Fruit fly (Drosophila melanogaster) whole organism, embryonic: ENCODE measurements around the gene L2HGDH.
A peak's percentile ranks its signal among the peaks of the same experiment; 100 is the strongest.

Experiments used
- CG10274 ChIP-seq: fragments of 200-800 bp; sonication (Bioruptor generic); optimal IDR thresholded peaks from 3 replicates; lab custom pipeline; 2017; ENCODE audit warnings: missing biosample characterization, mild to moderate bottlenecking, missing genetic modification characterization
- CG10321 ChIP-seq: fragments of 200-800 bp; sonication (Bioruptor generic); IDR thresholded peaks from 2 replicates; pipeline ENCODE4 v1.3.6; 2022; ENCODE audit warnings: missing biosample characterization, missing genetic modification characterization
- CG10979 ChIP-seq: fragments of 200-800 bp; sonication (Bioruptor generic); optimal IDR thresholded peaks from 2 replicates; lab custom pipeline; 2018; ENCODE audit warnings: missing biosample characterization, mild to moderate bottlenecking, missing genetic modification characterization, moderate library complexity
- CG11504 ChIP-seq: fragments of 200-800 bp; sonication (Bioruptor generic); optimal IDR thresholded peaks from 3 replicates; lab custom pipeline; 2019; ENCODE audit warnings: missing biosample characterization, mild to moderate bottlenecking, missing genetic modification characterization, moderate library complexity
- CG12104 ChIP-seq: fragments of 200-800 bp; sonication (Bioruptor generic); optimal IDR thresholded peaks from 3 replicates; lab custom pipeline; 2016; ENCODE audit warnings: missing biosample characterization, missing genetic modification characterization
- CG12155 ChIP-seq: fragments of 200-800 bp; sonication (Bioruptor generic); optimal IDR thresholded peaks from 3 replicates; lab custom pipeline; 2016; ENCODE audit warnings: missing biosample characterization, missing genetic modification characterization
- CG1233 ChIP-seq: fragments of 200-800 bp; sonication (Bioruptor generic); optimal IDR thresholded peaks from 4 replicates; lab custom pipeline; 2018; ENCODE audit warnings: missing biosample characterization, mild to moderate bottlenecking, missing genetic modification characterization
- CG13424 ChIP-seq: fragments of 200-800 bp; sonication (Bioruptor generic); optimal IDR thresholded peaks from 2 replicates; lab custom pipeline; 2019; ENCODE audit warnings: missing biosample characterization, mild to moderate bottlenecking, missing genetic modification characterization, moderate library complexity
- CG14710 ChIP-seq: fragments of 200-800 bp; sonication (Bioruptor generic); optimal IDR thresholded peaks from 3 replicates; lab custom pipeline; 2019; ENCODE audit warnings: missing biosample characterization, mild to moderate bottlenecking, missing genetic modification characterization, moderate library complexity
- CG15601 ChIP-seq: fragments of 200-800 bp; sonication (Bioruptor generic); optimal IDR thresholded peaks from 3 replicates; lab custom pipeline; 2019; ENCODE audit warnings: missing biosample characterization, mild to moderate bottlenecking, missing genetic modification characterization, moderate library complexity
- CG15696 ChIP-seq: fragments of 200-800 bp; sonication (Bioruptor generic); optimal IDR thresholded peaks from 2 replicates; lab custom pipeline; 2019; ENCODE audit warnings: missing biosample characterization, mild to moderate bottlenecking, missing genetic modification characterization, moderate library complexity
- CG16815 ChIP-seq: fragments of 200-800 bp; sonication (Bioruptor generic); optimal IDR thresholded peaks from 3 replicates; lab custom pipeline; 2017; ENCODE audit warnings: missing biosample characterization, mild to moderate bottlenecking, missing genetic modification characterization
- CG17359 ChIP-seq: fragments of 200-800 bp; sonication (Bioruptor generic); optimal IDR thresholded peaks from 3 replicates; lab custom pipeline; 2018; ENCODE audit warnings: missing biosample characterization, mild to moderate bottlenecking, missing genetic modification characterization, moderate library complexity
- CG17361 ChIP-seq: fragments of 200-800 bp; sonication (Bioruptor generic); IDR thresholded peaks from 3 replicates; pipeline ENCODE4 v1.3.6; 2022; ENCODE audit warnings: missing biosample characterization, missing genetic modification characterization
- CG17385 ChIP-seq: fragments of 200-800 bp; sonication (Bioruptor generic); optimal IDR thresholded peaks from 3 replicates; lab custom pipeline; 2018; ENCODE audit warnings: missing biosample characterization, mild to moderate bottlenecking, missing genetic modification characterization
- CG17802 ChIP-seq: fragments of 200-800 bp; sonication (Bioruptor generic); optimal IDR thresholded peaks from 2 replicates; lab custom pipeline; 2018; ENCODE audit warnings: missing biosample characterization, mild to moderate bottlenecking, missing genetic modification characterization, moderate library complexity
- CG17829 ChIP-seq: fragments of 200-800 bp; optimal IDR thresholded peaks from 2 replicates; lab custom pipeline; 2019; ENCODE audit warnings: missing biosample characterization, mild to moderate bottlenecking, missing genetic modification characterization, moderate library complexity
- CG18599 ChIP-seq: fragments of 200-800 bp; sonication (Bioruptor generic); optimal IDR thresholded peaks from 3 replicates; lab custom pipeline; 2017; ENCODE audit warnings: missing biosample characterization, missing genetic modification characterization, mild to moderate bottlenecking, moderate library complexity, missing genetic modification reagents
- CG2678 ChIP-seq: fragments of 200-800 bp; sonication (Bioruptor generic); optimal IDR thresholded peaks from 3 replicates; lab custom pipeline; 2019; ENCODE audit warnings: missing biosample characterization, mild to moderate bottlenecking, missing genetic modification characterization, moderate library complexity
- CG2875 ChIP-seq: fragments of 200-800 bp; sonication (Bioruptor generic); optimal IDR thresholded peaks from 2 replicates; lab custom pipeline; 2017; ENCODE audit warnings: missing biosample characterization, mild to moderate bottlenecking, missing genetic modification characterization, missing genetic modification reagents
- CG33557 ChIP-seq: fragments of 200-800 bp; sonication (Bioruptor generic); optimal IDR thresholded peaks from 2 replicates; lab custom pipeline; 2019; ENCODE audit warnings: missing biosample characterization, mild to moderate bottlenecking, missing genetic modification characterization, moderate library complexity
- CG6175 ChIP-seq: fragments of 200-800 bp; sonication (Bioruptor generic); IDR thresholded peaks from 3 replicates; pipeline ENCODE4 v1.3.6; 2022; ENCODE audit warnings: missing biosample characterization, missing genetic modification characterization
- CG6854 ChIP-seq: fragments of 200-800 bp; sonication (Bioruptor generic); optimal IDR thresholded peaks from 3 replicates; lab custom pipeline; 2017; ENCODE audit warnings: missing biosample characterization, mild to moderate bottlenecking, missing genetic modification characterization
- CG8089 ChIP-seq: fragments of 200-800 bp; sonication (Bioruptor generic); optimal IDR thresholded peaks from 3 replicates; lab custom pipeline; 2016; ENCODE audit warnings: missing biosample characterization, missing genetic modification characterization
- CG8388 ChIP-seq: fragments of 200-800 bp; sonication (Bioruptor generic); optimal IDR thresholded peaks from 2 replicates; lab custom pipeline; 2019; ENCODE audit warnings: missing biosample characterization, mild to moderate bottlenecking, missing genetic modification characterization, moderate library complexity
- CG9609 ChIP-seq: fragments of 200-800 bp; sonication (Bioruptor generic); optimal IDR thresholded peaks from 3 replicates; lab custom pipeline; 2016; ENCODE audit warnings: missing biosample characterization, missing genetic modification characterization
- CG9727 ChIP-seq: fragments of 200-800 bp; sonication (Bioruptor generic); optimal IDR thresholded peaks from 3 replicates; lab custom pipeline; 2017; ENCODE audit warnings: missing biosample characterization, mild to moderate bottlenecking, missing genetic modification characterization
- HLH4C ChIP-seq: fragments of 200-800 bp; sonication (Bioruptor generic); IDR thresholded peaks from 3 replicates; pipeline ENCODE4 v1.3.6; 2022; ENCODE audit warnings: missing biosample characterization, missing genetic modification characterization; ENCODE audit not compliant: partially characterized antibody
- Mes4 ChIP-seq: fragments of 200-800 bp; sonication (Bioruptor generic); optimal IDR thresholded peaks from 2 replicates; lab custom pipeline; 2016; ENCODE audit warnings: missing biosample characterization, missing genetic modification characterization
- Oli ChIP-seq: fragments of 200-800 bp; sonication (Bioruptor generic); optimal IDR thresholded peaks from 2 replicates; lab custom pipeline; 2018; ENCODE audit warnings: missing biosample characterization, mild to moderate bottlenecking, missing genetic modification characterization, moderate library complexity
- Sox100B ChIP-seq: fragments of 200-800 bp; sonication (Bioruptor generic); optimal IDR thresholded peaks from 3 replicates; lab custom pipeline; 2018; ENCODE audit warnings: missing biosample characterization, mild to moderate bottlenecking, missing genetic modification characterization
- Sry-δ ChIP-seq: fragments of 200-800 bp; sonication (Bioruptor generic); optimal IDR thresholded peaks from 2 replicates; lab custom pipeline; 2016; ENCODE audit warnings: missing biosample characterization, missing genetic modification characterization
- Tbp ChIP-seq: fragments of >200 bp; optimal IDR thresholded peaks from 2 replicates; lab custom pipeline; 2018; ENCODE audit warnings: missing biosample characterization, missing genetic modification characterization
- croc ChIP-seq: fragments of 200-800 bp; sonication (Bioruptor generic); conservative IDR thresholded peaks from 3 replicates; pipeline ENCODE4 v1.3.6; 2022; ENCODE audit warnings: missing biosample characterization, missing genetic modification characterization
- dmrt99B ChIP-seq: fragments of 200-800 bp; sonication (Bioruptor generic); optimal IDR thresholded peaks from 2 replicates; lab custom pipeline; 2018; ENCODE audit warnings: missing biosample characterization, mild to moderate bottlenecking, missing genetic modification characterization, moderate library complexity
- fd96Cb ChIP-seq: fragments of 200-800 bp; sonication (Bioruptor generic); optimal IDR thresholded peaks from 2 replicates; lab custom pipeline; 2018; ENCODE audit warnings: missing biosample characterization, mild to moderate bottlenecking, missing genetic modification characterization, moderate library complexity
- grau ChIP-seq: fragments of 200-800 bp; optimal IDR thresholded peaks from 3 replicates; lab custom pipeline; 2019; ENCODE audit warnings: missing biosample characterization, mild to moderate bottlenecking, missing genetic modification characterization, moderate library complexity
- gsb-n ChIP-seq: fragments of 200-800 bp; sonication (Bioruptor generic); optimal IDR thresholded peaks from 3 replicates; lab custom pipeline; 2018; ENCODE audit warnings: missing biosample characterization, mild to moderate bottlenecking, missing genetic modification characterization
- hkb ChIP-seq, 2 experiments: fragments of 200-800 bp in 1 of 2; fragments of >200 bp in 1 of 2; sonication (Bioruptor generic) in 1 of 2; IDR thresholded peaks in 1 of 2; optimal IDR thresholded peaks in 1 of 2; 2 replicates each; pipeline versions ENCODE4 v1.3.6 to Lab custom; 2017 to 2022; ENCODE audit warnings: missing biosample characterization in 1 of 2, missing genetic modification characterization in 1 of 2
- kah ChIP-seq: fragments of 200-800 bp; sonication (Bioruptor generic); optimal IDR thresholded peaks from 2 replicates; lab custom pipeline; 2018; ENCODE audit warnings: missing biosample characterization, mild to moderate bottlenecking, missing genetic modification characterization
- nom ChIP-seq: fragments of 200-800 bp; sonication (Bioruptor generic); optimal IDR thresholded peaks from 2 replicates; lab custom pipeline; 2017; ENCODE audit warnings: missing biosample characterization, missing genetic modification characterization, mild to moderate bottlenecking, moderate library complexity, missing genetic modification reagents
- pros ChIP-seq: fragments of 200-800 bp; sonication (Bioruptor generic); optimal IDR thresholded peaks from 3 replicates; lab custom pipeline; 2019; ENCODE audit warnings: missing biosample characterization, mild to moderate bottlenecking, missing genetic modification characterization, moderate library complexity
- row ChIP-seq: fragments of 200-800 bp; sonication (Bioruptor generic); IDR thresholded peaks from 3 replicates; pipeline ENCODE4 v1.3.6; 2022; ENCODE audit warnings: missing biosample characterization, missing genetic modification characterization
- salm ChIP-seq: fragments of 200-800 bp; sonication (Bioruptor generic); optimal IDR thresholded peaks from 2 replicates; lab custom pipeline; 2018; ENCODE audit warnings: missing biosample characterization, mild to moderate bottlenecking, missing genetic modification characterization
- sens ChIP-seq: fragments of 200-800 bp; sonication (Bioruptor generic); peaks from one replicate; lab custom pipeline; 2016; ENCODE audit warnings: missing biosample characterization, missing genetic modification characterization
- so ChIP-seq: fragments of 200-800 bp; sonication (Bioruptor generic); IDR thresholded peaks from 3 replicates; pipeline ENCODE4 v1.3.6; 2022; ENCODE audit warnings: missing biosample characterization, missing genetic modification characterization
- zen2 ChIP-seq: fragments of 200-800 bp; sonication (Bioruptor generic); IDR thresholded peaks from 3 replicates; pipeline ENCODE4 v1.3.6; 2022; ENCODE audit warnings: missing biosample characterization, missing genetic modification characterization; ENCODE audit not compliant: partially characterized antibody
- zfh1 ChIP-seq: fragments of 200-800 bp; sonication (Bioruptor generic); IDR thresholded peaks from 3 replicates; pipeline ENCODE4 v1.3.6; 2022; ENCODE audit warnings: missing biosample characterization, missing genetic modification characterization

The L2HGDH gene

DNA sequence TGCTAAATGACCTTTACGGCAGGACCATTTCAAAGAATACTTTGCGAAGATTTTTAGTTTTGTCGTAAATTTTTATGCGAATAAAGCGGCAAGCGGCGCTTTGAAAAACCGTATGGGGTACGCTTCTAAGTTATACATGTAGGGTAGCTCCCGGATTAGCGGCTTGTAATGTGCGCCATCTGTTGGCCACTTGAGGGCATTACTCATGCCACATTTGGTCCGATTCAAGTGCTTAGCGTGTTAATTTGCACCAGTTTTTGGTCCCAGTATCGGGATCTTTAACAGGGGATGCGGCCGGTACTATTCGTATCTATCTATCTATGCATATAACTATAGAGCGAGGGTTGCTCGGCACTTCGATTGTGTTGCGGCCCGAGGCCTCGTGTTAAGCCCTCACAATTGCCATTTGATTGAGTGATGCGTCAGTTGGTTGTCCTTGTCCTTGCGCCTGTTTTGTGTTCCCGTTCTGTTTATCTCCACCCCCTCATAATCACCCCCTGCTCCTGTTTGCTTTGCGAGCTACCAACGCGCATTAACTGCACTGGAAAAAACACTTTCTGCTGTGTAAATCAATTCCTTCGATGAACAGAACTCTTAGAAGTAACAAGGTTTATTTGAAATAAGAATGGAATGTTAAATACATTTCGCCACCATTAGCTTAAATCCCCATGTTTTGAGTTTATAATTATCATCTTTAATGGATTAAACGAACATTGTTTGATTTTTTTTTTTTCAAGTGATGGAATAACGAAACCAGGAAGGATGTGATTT, 43.7 kb downstream of the L2HGDH start (continued):
- TF ChIP-seq fd96Cb (tag; lab: Kevin White, UChicago), result peak; percentile 58
- peak; percentile 47 for TF ChIP-seq gsb-n (tag; lab: Kevin White, UChicago)
- TF ChIP-seq Sry-δ (GFP tag; lab: Kevin White, UChicago), result no peak
- TF ChIP-seq CG8089 (GFP tag; lab: Kevin White, UChicago), result peak; percentile 18
- no peak for TF ChIP-seq so (GFP tag; lab: Robert Waterston, UW)
- peak; percentile 22; the same call in 1 of the 3 replicates for TF ChIP-seq croc (GFP tag; lab: Robert Waterston, UW)
- no peak for TF ChIP-seq salm (tag; lab: Kevin White, UChicago)
- TF ChIP-seq CG18599 (GFP tag; lab: Kevin White, UChicago), result peak; percentile 6
- peak; percentile 92 for TF ChIP-seq sens (GFP tag; lab: Kevin White, UChicago)
- TF ChIP-seq CG15696, result peak; percentile 57
- TF ChIP-seq CG17359, result peak; percentile 15
- TF ChIP-seq row (GFP tag; lab: Robert Waterston, UW), result peak; percentile 28; the same call in 1 of the 3 replicates
- peak; percentile 41 for TF ChIP-seq CG33557 (GFP tag; lab: Kevin White, UChicago)
- peak; percentile 49 for TF ChIP-seq dmrt99B (tag; lab: Kevin White, UChicago)
- peak; percentile 45; the same call in 1 of the 3 replicates for TF ChIP-seq CG17361 (GFP tag; lab: Robert Waterston, UW)
- peak; percentile 20 for TF ChIP-seq grau (tag; lab: Kevin White, UChicago)
- no peak for TF ChIP-seq CG2678
- peak; percentile 28 for TF ChIP-seq CG13424
- TF ChIP-seq CG1233, result no peak
- no peak for TF ChIP-seq CG17385 (GFP tag; lab: Kevin White, UChicago)
- TF ChIP-seq CG14710 (tag; lab: Kevin White, UChicago), result peak; percentile 59
- no peak for TF ChIP-seq Sox100B (GFP tag; lab: Kevin White, UChicago)
- peak; percentile 38 for TF ChIP-seq CG11504 (tag; lab: Kevin White, UChicago)
- peak; percentile 72 for TF ChIP-seq CG10979 (tag; lab: Kevin White, UChicago)
- peak; percentile 25 for TF ChIP-seq CG9609 (GFP tag; lab: Kevin White, UChicago)
- peak; percentile 20 for TF ChIP-seq CG17802 (tag; lab: Kevin White, UChicago)
- no peak for TF ChIP-seq CG12155 (GFP tag; lab: Kevin White, UChicago)
- no peak for TF ChIP-seq nom
- peak; percentile 6 for TF ChIP-seq Oli (tag; lab: Kevin White, UChicago)
- TF ChIP-seq CG17829 (tag; lab: Kevin White, UChicago), result peak; percentile 48
- TF ChIP-seq CG12104 (GFP tag; lab: Kevin White, UChicago), result no peak
- no peak for TF ChIP-seq zen2 (GFP tag; lab: Robert Waterston, UW)
- TF ChIP-seq Mes4, result peak; percentile 5
- peak; percentile 27 for TF ChIP-seq CG8388
- TF ChIP-seq hkb (optimal IDR thresholded peaks at IDR 0.05; lab: Kevin White, UChicago), result no peak
- no peak for TF ChIP-seq hkb (GFP tag; IDR thresholded peaks at IDR 0.05; lab: Robert Waterston, UW)
- TF ChIP-seq CG2875 (GFP tag; lab: Kevin White, UChicago), result no peak
- no peak for TF ChIP-seq zfh1 (GFP tag; lab: Robert Waterston, UW)
- TF ChIP-seq CG10321 (GFP tag; lab: Robert Waterston, UW), result no peak
- peak; percentile 24 for TF ChIP-seq CG16815
- TF ChIP-seq HLH4C (GFP tag; lab: Robert Waterston, UW), result no peak
- TF ChIP-seq CG6175 (GFP tag; lab: Robert Waterston, UW), result no peak
- no peak for TF ChIP-seq CG10274 (GFP tag; lab: Kevin White, UChicago)
- no peak for TF ChIP-seq CG15601 (tag; lab: Kevin White, UChicago)
- TF ChIP-seq CG6854 (GFP tag; lab: Kevin White, UChicago), result no peak
- no peak for TF ChIP-seq kah
- peak; percentile 44 for TF ChIP-seq CG9727
- TF ChIP-seq pros, result peak; percentile 73
- no peak for TF ChIP-seq Tbp (GFP tag; lab: Kevin White, UChicago)
